Worm (Caenorhabditis elegans) whole organism, early embryonic: ENCODE measurements around the gene fln-1.

ENCODE experiments used
- F13C5.2 ChIP-seq: sonication (generic microtip); optimal IDR thresholded peaks from 2 replicates; lab custom pipeline; 2017; ENCODE audit warnings: mild to moderate bottlenecking, missing genetic modification characterization, inconsistent platforms, missing compliant biosample characterization
- ama-1 ChIP-seq: fragments of 150-350 bp; optimal IDR thresholded peaks from 2 replicates; lab custom pipeline; 2014
- ceh-13 ChIP-seq: fragments of 200-800 bp; sonication (Bioruptor generic); optimal IDR thresholded peaks from 2 replicates; lab custom pipeline; 2018; ENCODE audit warnings: mild to moderate bottlenecking, missing genetic modification characterization, missing compliant biosample characterization
- ceh-36 ChIP-seq: sonication (generic microtip); optimal IDR thresholded peaks from 2 replicates; lab custom pipeline; 2016; ENCODE audit warnings: missing genetic modification characterization, inconsistent platforms, missing compliant biosample characterization
- flt-1 ChIP-seq: fragments of 200-800 bp; sonication (Bioruptor generic); IDR thresholded peaks from 2 replicates; pipeline ENCODE4 v1.3.6; 2022; ENCODE audit warnings: missing genetic modification characterization, missing compliant biosample characterization
- hmbx-1 ChIP-seq: sonication (generic microtip); optimal IDR thresholded peaks from 2 replicates; lab custom pipeline; 2016; ENCODE audit warnings: mild to moderate bottlenecking, missing genetic modification characterization, missing compliant biosample characterization
- hmg-4 ChIP-seq: fragments of 200-800 bp; sonication (Bioruptor generic); optimal IDR thresholded peaks from 2 replicates; lab custom pipeline; 2018; ENCODE audit warnings: mild to moderate bottlenecking, missing genetic modification characterization, missing compliant biosample characterization
- pes-1 ChIP-seq: fragments of 200-800 bp; sonication (Bioruptor generic); IDR thresholded peaks from 2 replicates; pipeline ENCODE4 v1.3.6; 2022; ENCODE audit warnings: missing genetic modification reagents, missing genetic modification characterization, missing compliant biosample characterization
- tbx-11 ChIP-seq: fragments of 200-800 bp; sonication (Bioruptor generic); IDR thresholded peaks from 2 replicates; pipeline ENCODE4 v1.3.6; 2022; ENCODE audit warnings: missing genetic modification characterization, missing compliant biosample characterization

DNA sequence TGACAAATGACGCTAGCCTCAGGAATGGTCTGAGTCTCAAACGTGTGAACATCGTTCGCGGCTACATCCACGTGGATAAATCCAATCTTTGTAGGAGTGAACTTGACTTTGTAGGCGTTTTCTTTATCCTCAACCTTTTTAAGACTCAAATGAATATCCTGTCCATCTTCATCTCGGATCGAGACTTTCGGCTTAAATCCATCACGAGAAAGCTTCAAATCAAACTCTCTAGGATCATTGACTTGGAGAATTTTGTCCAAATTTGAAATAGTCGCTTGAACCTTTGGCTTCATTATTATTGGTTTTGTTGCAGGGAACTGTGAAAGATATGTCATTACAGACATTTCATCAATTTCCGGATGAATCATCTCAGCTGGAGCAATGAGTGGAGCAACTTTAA, 1.9 kb downstream of the fln-1 start:
- TF ChIP-seq pes-1 (GFP tag; lab: Robert Waterston, UW) = no peak
- TF ChIP-seq ama-1 = no peak
- no peak for TF ChIP-seq flt-1
- no peak for TF ChIP-seq ceh-13 (GFP tag; lab: Kevin White, UChicago)
- TF ChIP-seq hmbx-1 (tag; lab: Kevin White, UChicago) = no peak
- TF ChIP-seq F13C5.2 = no peak
- TF ChIP-seq ceh-36 = no peak
- no peak for TF ChIP-seq tbx-11 (GFP tag; lab: Robert Waterston, UW)
- no peak for TF ChIP-seq hmg-4
